Fruit fly (Drosophila melanogaster) whole organism, embryonic: ENCODE results near the gene PIG-Q.

Experiments
- CG11247 ChIP-seq: fragments of 200-800 bp; sonication (Bioruptor generic); IDR thresholded peaks from 2 replicates; pipeline ENCODE4 v1.3.6; 2022; ENCODE audit warnings: missing biosample characterization, missing genetic modification characterization
- CG1233 ChIP-seq: fragments of 200-800 bp; sonication (Bioruptor generic); optimal IDR thresholded peaks from 4 replicates; lab custom pipeline; 2018; ENCODE audit warnings: missing biosample characterization, mild to moderate bottlenecking, missing genetic modification characterization
- CG30431 ChIP-seq: fragments of 200-800 bp; sonication (Bioruptor generic); optimal IDR thresholded peaks from 2 replicates; lab custom pipeline; 2017; ENCODE audit warnings: missing biosample characterization, missing genetic modification characterization
- CG3407 ChIP-seq: fragments of 200-800 bp; sonication (Bioruptor generic); optimal IDR thresholded peaks from 2 replicates; lab custom pipeline; 2018; ENCODE audit warnings: missing biosample characterization, mild to moderate bottlenecking, missing genetic modification characterization
- CG4282 ChIP-seq: fragments of 200-800 bp; sonication (Bioruptor generic); optimal IDR thresholded peaks from 2 replicates; lab custom pipeline; 2016; ENCODE audit warnings: missing biosample characterization, missing genetic modification characterization
- Hand ChIP-seq: fragments of 200-800 bp; sonication (Bioruptor generic); optimal IDR thresholded peaks from 2 replicates; lab custom pipeline; 2017; ENCODE audit warnings: mild to moderate bottlenecking, missing biosample characterization, missing genetic modification reagents, missing genetic modification characterization
- Hr51 ChIP-seq, 2 experiments: fragments of 200-800 bp; sonication (Bioruptor generic); optimal IDR thresholded peaks; 2 replicates in 1 of 2; 3 replicates in 1 of 2; lab custom pipeline; 2016 to 2018; ENCODE audit warnings: missing biosample characterization in 2 of 2, missing genetic modification characterization in 2 of 2, mild to moderate bottlenecking in 1 of 2, moderate library complexity in 1 of 2
- MTF-1 ChIP-seq: fragments of 200-800 bp; sonication (Bioruptor generic); optimal IDR thresholded peaks from 2 replicates; lab custom pipeline; 2018; ENCODE audit warnings: missing biosample characterization, mild to moderate bottlenecking, missing genetic modification characterization, borderline replicate concordance
- ara ChIP-seq: fragments of 200-800 bp; sonication (Bioruptor generic); IDR thresholded peaks from 2 replicates; pipeline ENCODE4 v1.3.6; 2022; ENCODE audit warnings: missing biosample characterization, missing genetic modification characterization
- hth ChIP-seq: fragments of >200 bp; optimal IDR thresholded peaks from 2 replicates; lab custom pipeline; 2017; ENCODE audit warnings: inconsistent platforms
- lbe ChIP-seq: fragments of 200-800 bp; sonication (Bioruptor generic); optimal IDR thresholded peaks from 2 replicates; lab custom pipeline; 2016; ENCODE audit warnings: missing biosample characterization, mild to moderate bottlenecking, missing genetic modification characterization
- unpg ChIP-seq: fragments of 200-800 bp; sonication (Bioruptor generic); optimal IDR thresholded peaks from 3 replicates; lab custom pipeline; 2018; ENCODE audit warnings: missing biosample characterization, mild to moderate bottlenecking, missing genetic modification characterization, moderate library complexity
- vnd ChIP-seq: fragments of 200-800 bp; sonication (Bioruptor generic); IDR thresholded peaks from 3 replicates; pipeline ENCODE4 v1.3.6; 2022; ENCODE audit warnings: missing biosample characterization, missing genetic modification characterization; ENCODE audit not compliant: partially characterized antibody

- TF ChIP-seq ara (GFP tag; lab: Robert Waterston, UW) (peak; percentile 71), CG4282 (GFP tag; lab: Kevin White, UChicago) (peak; percentile 53), CG30431 (peak; percentile 16), Hand (GFP tag; lab: Kevin White, UChicago) (peak; percentile 57), unpg (GFP tag; lab: Kevin White, UChicago) (peak; percentile 70), hth (lab: Kevin White, UChicago) (no peak), lbe (GFP tag; lab: Kevin White, UChicago) (peak; percentile 32), MTF-1 (peak; percentile 12), vnd (no peak), Hr51 (GFP tag; optimal IDR thresholded peaks at IDR 0.05; lab: Kevin White, UChicago) (peak; percentile 68), CG11247 (GFP tag; lab: Robert Waterston, UW) (no peak), CG3407 (GFP tag; lab: Kevin White, UChicago) (peak; percentile 30), CG1233 (GFP tag; lab: Kevin White, UChicago) (peak; percentile 63)
Measured at dm6 chrX:16335107-16335642, 23.8 kb upstream of the PIG-Q start.
